Worm (Caenorhabditis elegans) whole organism, midembryonic: ENCODE measurements around the gene gsy-1.

Experiments used
- T22C8.4 ChIP-seq: fragments of 200-800 bp; sonication (Bioruptor generic); IDR thresholded peaks from 2 replicates; pipeline ENCODE4 v1.3.6; 2022; ENCODE audit warnings: missing genetic modification characterization, missing compliant biosample characterization
- cog-1 ChIP-seq: sonication (generic microtip); optimal IDR thresholded peaks from 2 replicates; lab custom pipeline; 2016; ENCODE audit warnings: missing genetic modification characterization, missing compliant biosample characterization
- flt-1 ChIP-seq: fragments of 200-800 bp; sonication (Bioruptor generic); IDR thresholded peaks from 2 replicates; pipeline ENCODE4 v1.3.6; 2022; ENCODE audit warnings: missing genetic modification characterization, missing compliant biosample characterization
- klf-2 ChIP-seq: fragments of 200-800 bp; sonication (Bioruptor generic); conservative IDR thresholded peaks from 2 replicates; pipeline ENCODE4 v1.3.6; 2022; ENCODE audit warnings: missing genetic modification reagents, missing genetic modification characterization, missing compliant biosample characterization
- med-1 ChIP-seq: sonication (generic microtip); optimal IDR thresholded peaks from 2 replicates; lab custom pipeline; 2017; ENCODE audit warnings: missing genetic modification characterization, mild to moderate bottlenecking, missing compliant biosample characterization, antibody characterized with exemption, missing genetic modification reagents; ENCODE audit not compliant: insufficient read depth
- ref-1 ChIP-seq: fragments of 200-800 bp; sonication (Bioruptor generic); conservative IDR thresholded peaks from 2 replicates; pipeline ENCODE4 v1.3.6; 2022; ENCODE audit warnings: missing genetic modification reagents, missing genetic modification characterization, missing compliant biosample characterization
- tab-1 ChIP-seq: fragments of 200-800 bp; sonication (Bioruptor generic); IDR thresholded peaks from 2 replicates; pipeline ENCODE4 v1.3.6; 2022; ENCODE audit warnings: missing genetic modification characterization, missing compliant biosample characterization
- ztf-23 ChIP-seq: fragments of 200-800 bp; sonication (Bioruptor generic); IDR thresholded peaks from 2 replicates; pipeline ENCODE4 v1.3.6; 2022; ENCODE audit warnings: missing genetic modification reagents, missing genetic modification characterization, missing compliant biosample characterization
- ztf-29 ChIP-seq: fragments of 200-800 bp; sonication (Bioruptor generic); IDR thresholded peaks from 2 replicates; pipeline ENCODE4 v1.3.6; 2022; ENCODE audit warnings: missing genetic modification reagents, missing genetic modification characterization, missing compliant biosample characterization

- no peak for TF ChIP-seq ref-1 (GFP tag; lab: Robert Waterston, UW)
- TF ChIP-seq ztf-23: no peak
- TF ChIP-seq tab-1 (GFP tag; lab: Robert Waterston, UW): no peak
- TF ChIP-seq T22C8.4 (GFP tag; lab: Robert Waterston, UW): no peak
- no peak for TF ChIP-seq med-1 (GFP tag; lab: Kevin White, UChicago)
- no peak for TF ChIP-seq cog-1 (tag; lab: Kevin White, UChicago)
- no peak for TF ChIP-seq flt-1 (GFP tag; lab: Robert Waterston, UW)
- no peak for TF ChIP-seq ztf-29 (GFP tag; lab: Robert Waterston, UW)
- no peak for TF ChIP-seq klf-2 (GFP tag; lab: Robert Waterston, UW)
Measured at ce11 chrII:12840057-12840456, 37.9 kb downstream of the gsy-1 start, which contains the start of gene lgc-35.
